Fruit fly (Drosophila melanogaster): ENCODE measurements around the gene Unc-115a.

DNA sequence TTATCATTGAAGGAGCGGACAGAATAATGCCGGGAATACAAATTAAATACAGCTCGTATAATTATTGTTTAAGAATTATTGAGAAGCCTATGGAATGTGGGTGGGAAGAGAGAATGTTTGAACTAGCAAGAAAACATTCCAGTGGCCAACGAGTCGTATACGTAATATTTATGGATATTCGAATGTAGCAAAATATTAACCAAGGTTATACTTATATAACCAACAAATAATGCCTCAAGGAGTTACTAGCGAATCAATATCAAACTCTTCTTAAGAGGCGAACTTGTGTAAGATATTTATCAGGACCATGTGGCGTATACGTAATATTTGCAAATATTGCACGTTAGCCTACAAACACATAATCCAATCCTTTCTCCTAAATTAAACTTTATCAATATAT, 39.8 kb downstream of the Unc-115a start:
- TF ChIP-seq CG15710 (tag; optimal IDR thresholded peaks at IDR 0.05) (no peak), CG8159 (tag; optimal IDR thresholded peaks at IDR 0.05) (no peak), CG8301 (tag; optimal IDR thresholded peaks at IDR 0.05) (no peak), CG13204 (GFP tag; optimal IDR thresholded peaks at IDR 0.05) (no peak), D1 (tag; optimal IDR thresholded peaks at IDR 0.05) (no peak), fd96Ca (GFP tag; IDR thresholded peaks at IDR 0.05) (no peak), CG14655 (GFP tag; optimal IDR thresholded peaks at IDR 0.05) (no peak), CG32121 (GFP tag; IDR thresholded peaks at IDR 0.05) (no peak)
